Worm (Caenorhabditis elegans) whole organism, late embryonic: ENCODE measurements around the gene F19F10.3.

Experiments used
- F13H6.1 ChIP-seq: sonication (generic microtip); optimal IDR thresholded peaks from 2 replicates; lab custom pipeline; 2016; ENCODE audit warnings: missing genetic modification characterization, missing compliant biosample characterization
- K02D7.2 ChIP-seq: sonication (generic microtip); optimal IDR thresholded peaks from 2 replicates; lab custom pipeline; 2017; ENCODE audit warnings: mild to moderate bottlenecking, missing genetic modification characterization, missing compliant biosample characterization
- Y22D7AL.16 ChIP-seq: sonication (generic microtip); optimal IDR thresholded peaks from 2 replicates; lab custom pipeline; 2016; ENCODE audit warnings: missing genetic modification characterization, missing compliant biosample characterization
- ahr-1 ChIP-seq: sonication (generic microtip); optimal IDR thresholded peaks from 2 replicates; lab custom pipeline; 2016; ENCODE audit warnings: missing genetic modification characterization, missing compliant biosample characterization
- ceh-24 ChIP-seq: sonication (generic microtip); optimal IDR thresholded peaks from 2 replicates; lab custom pipeline; 2016; ENCODE audit warnings: mild to moderate bottlenecking, missing genetic modification characterization, missing compliant biosample characterization
- ceh-30 ChIP-seq: fragments of 150-350 bp; optimal IDR thresholded peaks from 2 replicates; lab custom pipeline; 2014; ENCODE audit warnings: missing biosample characterization, missing genetic modification characterization
- ceh-45 ChIP-seq: fragments of 200-800 bp; sonication (Bioruptor generic); IDR thresholded peaks from 2 replicates; pipeline ENCODE4 v1.3.6; 2022; ENCODE audit warnings: missing genetic modification reagents, missing genetic modification characterization, missing compliant biosample characterization
- che-1 ChIP-seq: sonication (generic microtip); optimal IDR thresholded peaks from 2 replicates; lab custom pipeline; 2016; ENCODE audit warnings: mild to moderate bottlenecking, missing genetic modification characterization, missing compliant biosample characterization
- elt-2 ChIP-seq: sonication (generic microtip); optimal IDR thresholded peaks from 2 replicates; lab custom pipeline; 2016; ENCODE audit warnings: missing genetic modification reagents, missing genetic modification characterization, missing compliant biosample characterization
- gmeb-2 ChIP-seq: sonication (generic microtip); optimal IDR thresholded peaks from 2 replicates; lab custom pipeline; 2016; ENCODE audit warnings: missing genetic modification characterization, inconsistent platforms, missing compliant biosample characterization
- hlh-15 ChIP-seq: sonication (generic microtip); optimal IDR thresholded peaks from 2 replicates; lab custom pipeline; 2016; ENCODE audit warnings: missing genetic modification characterization, missing compliant biosample characterization
- hlh-6 ChIP-seq: sonication (generic microtip); optimal IDR thresholded peaks from 2 replicates; lab custom pipeline; 2016; ENCODE audit warnings: missing genotype, missing genetic modification characterization, missing compliant biosample characterization
- lim-6 ChIP-seq: sonication (generic microtip); optimal IDR thresholded peaks from 2 replicates; lab custom pipeline; 2016; ENCODE audit warnings: missing genetic modification characterization, missing compliant biosample characterization
- pag-3 ChIP-seq: sonication (generic microtip); optimal IDR thresholded peaks from 2 replicates; lab custom pipeline; 2016; ENCODE audit warnings: missing compliant biosample characterization, missing genetic modification characterization, borderline replicate concordance
- pat-9 ChIP-seq: fragments of 200-800 bp; sonication (Bioruptor generic); optimal IDR thresholded peaks from 2 replicates; lab custom pipeline; 2018; ENCODE audit warnings: mild to moderate bottlenecking, missing genetic modification characterization, moderate library complexity, missing compliant biosample characterization
- pha-4 ChIP-seq: fragments of 150-350 bp; optimal IDR thresholded peaks from 2 replicates; lab custom pipeline; 2018; ENCODE audit warnings: missing biosample characterization, missing genetic modification reagents, missing genetic modification characterization
- pqm-1 ChIP-seq: sonication (generic microtip); optimal IDR thresholded peaks from 2 replicates; lab custom pipeline; 2016; ENCODE audit warnings: missing genetic modification characterization, missing compliant biosample characterization
- ref-2 ChIP-seq: sonication (generic microtip); optimal IDR thresholded peaks from 2 replicates; lab custom pipeline; 2016; ENCODE audit warnings: missing genetic modification characterization, missing compliant biosample characterization
- rnt-1 ChIP-seq: sonication (generic microtip); optimal IDR thresholded peaks from 2 replicates; lab custom pipeline; 2016; ENCODE audit warnings: missing genetic modification characterization, missing compliant biosample characterization
- syd-9 ChIP-seq: sonication (generic microtip); optimal IDR thresholded peaks from 2 replicates; lab custom pipeline; 2016; ENCODE audit warnings: mild to moderate bottlenecking, missing genetic modification characterization, moderate library complexity, missing compliant biosample characterization
- tbx-2 ChIP-seq: sonication (generic microtip); optimal IDR thresholded peaks from 2 replicates; lab custom pipeline; 2016; ENCODE audit warnings: missing genetic modification characterization, missing compliant biosample characterization
- tbx-7 ChIP-seq: sonication (generic microtip); optimal IDR thresholded peaks from 2 replicates; lab custom pipeline; 2016; ENCODE audit warnings: missing genotype, missing genetic modification characterization, missing compliant biosample characterization
- unc-86 ChIP-seq: sonication (generic microtip); optimal IDR thresholded peaks from 2 replicates; lab custom pipeline; 2016; ENCODE audit warnings: missing genetic modification characterization, missing compliant biosample characterization
- zip-5 ChIP-seq: sonication (generic microtip); optimal IDR thresholded peaks from 2 replicates; lab custom pipeline; 2016; ENCODE audit warnings: missing genetic modification characterization, missing compliant biosample characterization

The F19F10.3 gene

ce11 chrV:7598269-7598668, 46.3 kb downstream of the F19F10.3 start, which contains the start of gene C50E3.7:
C50E3.7 (minus strand) TSS chrV:7598369.
- no peak for TF ChIP-seq ceh-30 (tag; lab: Kevin White, UChicago)
- no peak for TF ChIP-seq pha-4 (tag; lab: Kevin White, UChicago)
- no peak for TF ChIP-seq hlh-6 (tag; lab: Kevin White, UChicago)
- no peak for TF ChIP-seq gmeb-2 (tag; lab: Kevin White, UChicago)
- no peak for TF ChIP-seq hlh-15 (tag; lab: Kevin White, UChicago)
- no peak for TF ChIP-seq che-1 (tag; lab: Kevin White, UChicago)
- TF ChIP-seq pqm-1 (tag; lab: Kevin White, UChicago): no peak
- no peak for TF ChIP-seq ref-2 (tag; lab: Kevin White, UChicago)
- TF ChIP-seq pag-3 (tag; lab: Kevin White, UChicago): no peak
- TF ChIP-seq elt-2 (tag; lab: Kevin White, UChicago): no peak
- no peak for TF ChIP-seq ceh-24
- TF ChIP-seq rnt-1 (tag; lab: Kevin White, UChicago): no peak
- TF ChIP-seq F13H6.1 (tag; lab: Kevin White, UChicago): no peak
- TF ChIP-seq ahr-1 (tag; lab: Kevin White, UChicago): no peak
- no peak for TF ChIP-seq lim-6 (tag; lab: Kevin White, UChicago)

ce11 chrV:7600149-7600548, 48.2 kb downstream of the F19F10.3 start, which contains the start of gene C50E3.9:
C50E3.9 (minus strand) TSS chrV:7600249.
- no peak for TF ChIP-seq lim-6 (tag; lab: Kevin White, UChicago)
- no peak for TF ChIP-seq ceh-45
- TF ChIP-seq tbx-7 (tag; lab: Kevin White, UChicago): no peak
- TF ChIP-seq pat-9 (tag; lab: Kevin White, UChicago): no peak
- TF ChIP-seq syd-9 (tag; lab: Kevin White, UChicago): no peak

ce11 chrV:7601443-7601842, 49.5 kb downstream of the F19F10.3 start, which contains the start of gene scl-26:
scl-26 (minus strand) TSS chrV:7601543.
- TF ChIP-seq pha-4 (tag; lab: Kevin White, UChicago) (no peak), K02D7.2 (tag; lab: Kevin White, UChicago) (no peak), tbx-2 (no peak), gmeb-2 (tag; lab: Kevin White, UChicago) (no peak), elt-2 (tag; lab: Kevin White, UChicago) (no peak), syd-9 (tag; lab: Kevin White, UChicago) (no peak), zip-5 (tag; lab: Kevin White, UChicago) (no peak), Y22D7AL.16 (tag; lab: Kevin White, UChicago) (no peak), unc-86 (tag; lab: Kevin White, UChicago) (no peak)
- TF ChIP-seq, all 69 proteins: peak for 0
